Fruit fly (Drosophila melanogaster) whole organism, embryonic: Measurements from ENCODE around the gene CG9948.

Experiments used
- Ada2b ChIP-seq: fragments of 200-800 bp; sonication (Bioruptor generic); IDR thresholded peaks from 2 replicates; pipeline ENCODE4 v1.3.6; 2022; ENCODE audit warnings: missing biosample characterization, missing genetic modification characterization
- Aef1 ChIP-seq: fragments of 200-800 bp; sonication (Bioruptor generic); IDR thresholded peaks from 3 replicates; pipeline ENCODE4 v1.3.6; 2022; ENCODE audit warnings: missing biosample characterization, missing genetic modification characterization
- Blimp-1 ChIP-seq: fragments of 200-800 bp; sonication (Bioruptor generic); optimal IDR thresholded peaks from 3 replicates; lab custom pipeline; 2018; ENCODE audit warnings: missing biosample characterization, missing genetic modification characterization, mild to moderate bottlenecking, moderate library complexity, missing genetic modification reagents
- CG10267 ChIP-seq: fragments of 200-800 bp; sonication (Bioruptor generic); optimal IDR thresholded peaks from 2 replicates; lab custom pipeline; 2018; ENCODE audit warnings: missing biosample characterization, mild to moderate bottlenecking, missing genetic modification characterization, moderate library complexity
- CG10654 ChIP-seq: fragments of 200-800 bp; sonication (Bioruptor generic); optimal IDR thresholded peaks from 2 replicates; lab custom pipeline; 2016; ENCODE audit warnings: missing biosample characterization, missing genetic modification characterization
- CG10959 ChIP-seq: fragments of 200-800 bp; sonication (Bioruptor generic); IDR thresholded peaks from 2 replicates; pipeline ENCODE4 v1.3.6; 2022; ENCODE audit warnings: missing biosample characterization, missing genetic modification characterization
- CG13424 ChIP-seq: fragments of 200-800 bp; sonication (Bioruptor generic); optimal IDR thresholded peaks from 2 replicates; lab custom pipeline; 2019; ENCODE audit warnings: missing biosample characterization, mild to moderate bottlenecking, missing genetic modification characterization, moderate library complexity
- CG14667 ChIP-seq: fragments of 200-800 bp; sonication (Bioruptor generic); IDR thresholded peaks from 2 replicates; pipeline ENCODE4 v1.3.6; 2022; ENCODE audit warnings: missing biosample characterization, missing genetic modification characterization
- CG14710 ChIP-seq: fragments of 200-800 bp; sonication (Bioruptor generic); optimal IDR thresholded peaks from 3 replicates; lab custom pipeline; 2019; ENCODE audit warnings: missing biosample characterization, mild to moderate bottlenecking, missing genetic modification characterization, moderate library complexity
- CG15601 ChIP-seq: fragments of 200-800 bp; sonication (Bioruptor generic); optimal IDR thresholded peaks from 3 replicates; lab custom pipeline; 2019; ENCODE audit warnings: missing biosample characterization, mild to moderate bottlenecking, missing genetic modification characterization, moderate library complexity
- CG17385 ChIP-seq: fragments of 200-800 bp; sonication (Bioruptor generic); optimal IDR thresholded peaks from 3 replicates; lab custom pipeline; 2018; ENCODE audit warnings: missing biosample characterization, mild to moderate bottlenecking, missing genetic modification characterization
- CG17829 ChIP-seq: fragments of 200-800 bp; optimal IDR thresholded peaks from 2 replicates; lab custom pipeline; 2019; ENCODE audit warnings: missing biosample characterization, mild to moderate bottlenecking, missing genetic modification characterization, moderate library complexity
- CG18262 ChIP-seq: fragments of 200-800 bp; optimal IDR thresholded peaks from 3 replicates; lab custom pipeline; 2019; ENCODE audit warnings: missing biosample characterization, mild to moderate bottlenecking, missing genetic modification characterization, moderate library complexity
- CG18599 ChIP-seq: fragments of 200-800 bp; sonication (Bioruptor generic); optimal IDR thresholded peaks from 3 replicates; lab custom pipeline; 2017; ENCODE audit warnings: missing biosample characterization, missing genetic modification characterization, mild to moderate bottlenecking, moderate library complexity, missing genetic modification reagents
- CG2202 ChIP-seq: fragments of 200-800 bp; sonication (Bioruptor generic); optimal IDR thresholded peaks from 2 replicates; lab custom pipeline; 2018; ENCODE audit warnings: missing biosample characterization, mild to moderate bottlenecking, missing genetic modification characterization
- CG2712 ChIP-seq: fragments of 200-800 bp; optimal IDR thresholded peaks from 3 replicates; lab custom pipeline; 2019; ENCODE audit warnings: missing biosample characterization, mild to moderate bottlenecking, missing genetic modification characterization, moderate library complexity
- CG30431 ChIP-seq: fragments of 200-800 bp; sonication (Bioruptor generic); optimal IDR thresholded peaks from 2 replicates; lab custom pipeline; 2017; ENCODE audit warnings: missing biosample characterization, missing genetic modification characterization
- CG31441 ChIP-seq: fragments of 200-800 bp; sonication (Bioruptor generic); IDR thresholded peaks from 2 replicates; pipeline ENCODE4 v1.3.6; 2022; ENCODE audit warnings: missing biosample characterization, missing genetic modification characterization
- CG4404 ChIP-seq: fragments of 200-800 bp; sonication (Bioruptor generic); IDR thresholded peaks from 2 replicates; pipeline ENCODE4 v1.3.6; 2022; ENCODE audit warnings: missing biosample characterization, missing genetic modification characterization
- CG6689 ChIP-seq: fragments of 200-800 bp; sonication (Bioruptor generic); IDR thresholded peaks from 2 replicates; pipeline ENCODE4 v1.3.6; 2022; ENCODE audit warnings: missing biosample characterization, missing genetic modification characterization
- CG6813 ChIP-seq: fragments of 200-800 bp; sonication (Bioruptor generic); optimal IDR thresholded peaks from 2 replicates; lab custom pipeline; 2017; ENCODE audit warnings: missing biosample characterization, missing genetic modification characterization, mild to moderate bottlenecking, moderate library complexity, missing genetic modification reagents
- CG7357 ChIP-seq: fragments of 200-800 bp; sonication (Bioruptor generic); IDR thresholded peaks from 3 replicates; pipeline ENCODE4 v1.3.6; 2022; ENCODE audit warnings: missing biosample characterization, missing genetic modification characterization
- CG9727 ChIP-seq: fragments of 200-800 bp; sonication (Bioruptor generic); optimal IDR thresholded peaks from 3 replicates; lab custom pipeline; 2017; ENCODE audit warnings: missing biosample characterization, mild to moderate bottlenecking, missing genetic modification characterization
- D ChIP-seq, 2 experiments: fragments of 200-800 bp in 1 of 2; fragments of >200 bp in 1 of 2; sonication (Bioruptor generic) in 1 of 2; optimal IDR thresholded peaks; 2 replicates in 1 of 2; 3 replicates in 1 of 2; lab custom pipeline; 2017; ENCODE audit warnings: mild to moderate bottlenecking in 1 of 2, missing biosample characterization in 1 of 2, missing genetic modification characterization in 1 of 2, missing genetic modification reagents in 1 of 2
- Doc3 ChIP-seq: fragments of 200-800 bp; sonication (Bioruptor generic); IDR thresholded peaks from 3 replicates; pipeline ENCODE4 v1.3.6; 2022; ENCODE audit warnings: missing biosample characterization, missing genetic modification characterization; ENCODE audit not compliant: partially characterized antibody
- Elba2 ChIP-seq: fragments of 200-800 bp; sonication (Bioruptor generic); optimal IDR thresholded peaks from 3 replicates; lab custom pipeline; 2016; ENCODE audit warnings: missing biosample characterization, missing genetic modification characterization
- Ets65A ChIP-seq: fragments of 200-800 bp; sonication (Bioruptor generic); peaks from one replicate; lab custom pipeline; 2016; ENCODE audit warnings: missing biosample characterization, missing genetic modification characterization
- HLH4C ChIP-seq: fragments of 200-800 bp; sonication (Bioruptor generic); IDR thresholded peaks from 3 replicates; pipeline ENCODE4 v1.3.6; 2022; ENCODE audit warnings: missing biosample characterization, missing genetic modification characterization; ENCODE audit not compliant: partially characterized antibody
- Hr3 ChIP-seq: fragments of 200-800 bp; sonication (Bioruptor generic); optimal IDR thresholded peaks from 3 replicates; lab custom pipeline; 2016; ENCODE audit warnings: missing biosample characterization, missing genetic modification characterization
- Sox102F ChIP-seq: fragments of 200-800 bp; sonication (Bioruptor generic); optimal IDR thresholded peaks from 2 replicates; lab custom pipeline; 2018; ENCODE audit warnings: missing biosample characterization, mild to moderate bottlenecking, missing genetic modification characterization, moderate library complexity
- Ssrp ChIP-seq: fragments of 200-800 bp; sonication (Bioruptor generic); optimal IDR thresholded peaks from 2 replicates; lab custom pipeline; 2018; ENCODE audit warnings: missing biosample characterization, mild to moderate bottlenecking, missing genetic modification characterization, moderate library complexity
- ara ChIP-seq: fragments of 200-800 bp; sonication (Bioruptor generic); IDR thresholded peaks from 2 replicates; pipeline ENCODE4 v1.3.6; 2022; ENCODE audit warnings: missing biosample characterization, missing genetic modification characterization
- bab2 ChIP-seq: fragments of 200-800 bp; sonication (Bioruptor generic); optimal IDR thresholded peaks from 2 replicates; lab custom pipeline; 2016; ENCODE audit warnings: missing biosample characterization, missing genetic modification characterization
- btn ChIP-seq: fragments of 200-800 bp; sonication (Bioruptor generic); optimal IDR thresholded peaks from 2 replicates; lab custom pipeline; 2016; ENCODE audit warnings: missing biosample characterization, missing genetic modification characterization
- dysf ChIP-seq: fragments of 200-800 bp; sonication (Bioruptor generic); IDR thresholded peaks from 3 replicates; pipeline ENCODE4 v1.3.6; 2022; ENCODE audit warnings: missing biosample characterization, missing genetic modification characterization
- ems ChIP-seq: fragments of 200-800 bp; sonication (Bioruptor generic); optimal IDR thresholded peaks from 3 replicates; lab custom pipeline; 2016; ENCODE audit warnings: missing biosample characterization, missing genetic modification characterization
- fd96Cb ChIP-seq: fragments of 200-800 bp; sonication (Bioruptor generic); optimal IDR thresholded peaks from 2 replicates; lab custom pipeline; 2018; ENCODE audit warnings: missing biosample characterization, mild to moderate bottlenecking, missing genetic modification characterization, moderate library complexity
- h ChIP-seq: fragments of >200 bp; optimal IDR thresholded peaks from 2 replicates; lab custom pipeline; 2017
- inv ChIP-seq: fragments of 200-800 bp; sonication (Bioruptor generic); IDR thresholded peaks from 2 replicates; pipeline ENCODE4 v1.3.6; 2022; ENCODE audit warnings: missing biosample characterization, missing genetic modification characterization; ENCODE audit not compliant: partially characterized antibody
- jumu ChIP-seq: fragments of 200-800 bp; sonication (Bioruptor generic); optimal IDR thresholded peaks from 3 replicates; lab custom pipeline; 2016; ENCODE audit warnings: missing biosample characterization, missing genetic modification characterization
- ken ChIP-seq: fragments of 200-800 bp; sonication (Bioruptor generic); IDR thresholded peaks from 3 replicates; pipeline ENCODE4 v1.3.6; 2022; ENCODE audit warnings: missing biosample characterization, missing genetic modification characterization
- lilli ChIP-seq: fragments of 200-800 bp; sonication (Bioruptor generic); optimal IDR thresholded peaks from 3 replicates; lab custom pipeline; 2016; ENCODE audit warnings: missing biosample characterization, missing genetic modification characterization
- lov ChIP-seq, 2 experiments: fragments of 200-800 bp in 1 of 2; fragments of >200 bp in 1 of 2; sonication (Bioruptor generic) in 1 of 2; IDR thresholded peaks in 1 of 2; optimal IDR thresholded peaks in 1 of 2; 2 replicates in 1 of 2; 3 replicates in 1 of 2; pipeline versions ENCODE4 v1.3.6 to Lab custom; 2017 to 2022; ENCODE audit warnings: missing biosample characterization in 1 of 2, missing genetic modification characterization in 1 of 2
- nom ChIP-seq: fragments of 200-800 bp; sonication (Bioruptor generic); optimal IDR thresholded peaks from 2 replicates; lab custom pipeline; 2017; ENCODE audit warnings: missing biosample characterization, missing genetic modification characterization, mild to moderate bottlenecking, moderate library complexity, missing genetic modification reagents
- odd ChIP-seq: fragments of 200-800 bp; sonication (Bioruptor generic); optimal IDR thresholded peaks from 2 replicates; lab custom pipeline; 2017; ENCODE audit warnings: missing biosample characterization, mild to moderate bottlenecking, missing genetic modification characterization
- onecut ChIP-seq: fragments of 200-800 bp; sonication (Bioruptor generic); IDR thresholded peaks from 2 replicates; pipeline ENCODE4 v1.3.6; 2022; ENCODE audit warnings: missing biosample characterization, missing genetic modification characterization
- row ChIP-seq: fragments of 200-800 bp; sonication (Bioruptor generic); IDR thresholded peaks from 3 replicates; pipeline ENCODE4 v1.3.6; 2022; ENCODE audit warnings: missing biosample characterization, missing genetic modification characterization
- tin ChIP-seq: fragments of 200-800 bp; sonication (Bioruptor generic); optimal IDR thresholded peaks from 3 replicates; lab custom pipeline; 2016; ENCODE audit warnings: missing biosample characterization, missing genetic modification characterization
- tio ChIP-seq: fragments of 200-800 bp; sonication (Bioruptor generic); optimal IDR thresholded peaks from 2 replicates; lab custom pipeline; 2017; ENCODE audit warnings: missing biosample characterization, missing genetic modification characterization, inconsistent platforms

The CG9948 gene

DNA sequence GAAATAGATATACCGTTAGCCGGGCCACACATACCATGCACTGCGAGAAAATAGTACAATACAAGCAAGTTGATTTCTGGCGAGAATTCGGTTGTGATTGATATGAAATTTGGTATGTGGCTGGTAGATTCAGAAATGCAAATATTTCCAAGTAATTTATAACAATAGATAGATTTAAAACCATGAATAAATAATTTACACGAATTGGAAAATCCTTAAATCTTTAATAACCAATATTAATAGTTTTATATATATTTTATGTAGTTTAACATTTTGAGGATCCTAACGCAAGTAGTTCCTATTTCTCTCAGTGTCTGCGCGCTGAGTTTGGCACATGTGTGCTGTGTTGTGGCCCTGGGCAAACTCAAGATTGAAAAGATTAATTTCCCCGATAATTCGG lies 26.0 kb downstream of the CG9948 start (continued):
- TF ChIP-seq CG10267 (tag; lab: Kevin White, UChicago) = peak; percentile 55
- peak; percentile 12 for TF ChIP-seq CG6813
- peak; percentile 52 for TF ChIP-seq row (GFP tag; lab: Robert Waterston, UW)
- peak; percentile 62 for TF ChIP-seq CG30431 (GFP tag; lab: Kevin White, UChicago)
- TF ChIP-seq Hr3 (GFP tag; lab: Kevin White, UChicago) = peak; percentile 32
- TF ChIP-seq nom (GFP tag; lab: Kevin White, UChicago) = no peak
- TF ChIP-seq CG14667 (GFP tag; lab: Robert Waterston, UW) = 0 out of 2 replicates have a peak, but pooled peaks have one; percentile 16
- TF ChIP-seq lilli = peak; percentile 16
- peak; percentile 21 for TF ChIP-seq CG10654 (GFP tag; lab: Kevin White, UChicago)
- TF ChIP-seq CG14710 = peak; percentile 57
- peak; percentile 25 for TF ChIP-seq odd (GFP tag; lab: Kevin White, UChicago)
- TF ChIP-seq CG18262 (tag; lab: Kevin White, UChicago) = peak; percentile 79
- TF ChIP-seq CG31441 = peak; percentile 44
- TF ChIP-seq HLH4C (GFP tag; lab: Robert Waterston, UW) = no peak
- TF ChIP-seq lov (optimal IDR thresholded peaks at IDR 0.05; lab: Kevin White, UChicago) = no peak
- TF ChIP-seq lov (GFP tag; IDR thresholded peaks at IDR 0.05; lab: Robert Waterston, UW) = no peak
- peak; percentile 38; the same call in 1 of the 2 replicates for TF ChIP-seq onecut
- TF ChIP-seq CG6689 (GFP tag; lab: Robert Waterston, UW) = peak; percentile 64; the same call in 1 of the 2 replicates
- peak; percentile 13 for TF ChIP-seq Elba2
- TF ChIP-seq Aef1 (GFP tag; lab: Robert Waterston, UW) = no peak
- TF ChIP-seq CG13424 (tag; lab: Kevin White, UChicago) = peak; percentile 64
- TF ChIP-seq CG4404 (GFP tag; lab: Robert Waterston, UW) = peak; percentile 79
- no peak; the same call in 2 of the 3 replicates for TF ChIP-seq CG7357 (GFP tag; lab: Robert Waterston, UW)
- TF ChIP-seq Sox102F (GFP tag; lab: Kevin White, UChicago) = peak; percentile 54
- TF ChIP-seq ara (GFP tag; lab: Robert Waterston, UW) = peak; percentile 50; the same call in 1 of the 2 replicates
- peak; percentile 44 for TF ChIP-seq bab2 (GFP tag; lab: Kevin White, UChicago)
- no peak for TF ChIP-seq Doc3 (GFP tag; lab: Robert Waterston, UW)
- peak; percentile 33 for TF ChIP-seq CG17385 (GFP tag; lab: Kevin White, UChicago)
- peak; percentile 60 for TF ChIP-seq Ada2b
- TF ChIP-seq btn (GFP tag; lab: Kevin White, UChicago) = peak; percentile 18
- TF ChIP-seq tio (GFP tag; lab: Kevin White, UChicago) = peak; percentile 59
- no peak for TF ChIP-seq D (optimal IDR thresholded peaks at IDR 0.05; lab: Kevin White, UChicago)
- TF ChIP-seq D (GFP tag; optimal IDR thresholded peaks at IDR 0.05; lab: Kevin White, UChicago) = peak; percentile 66
- peak; percentile 16 for TF ChIP-seq Ets65A (GFP tag; lab: Kevin White, UChicago)
- TF ChIP-seq jumu (GFP tag; lab: Kevin White, UChicago) = peak; percentile 20
- TF ChIP-seq CG18599 = peak; percentile 16
- TF ChIP-seq ems (GFP tag; lab: Kevin White, UChicago) = peak; percentile 2
- TF ChIP-seq CG2202 (tag; lab: Kevin White, UChicago) = peak; percentile 43
- peak; percentile 31 for TF ChIP-seq fd96Cb (tag; lab: Kevin White, UChicago)
- 0 out of 3 replicates have a peak, but pooled peaks have one; percentile 27 for TF ChIP-seq ken (GFP tag; lab: Robert Waterston, UW)
- TF ChIP-seq Blimp-1 (GFP tag; lab: Kevin White, UChicago) = peak; percentile 43
- TF ChIP-seq CG10959 = peak; percentile 68
- TF ChIP-seq dysf (GFP tag; lab: Robert Waterston, UW) = peak; percentile 40; the same call in 1 of the 3 replicates
- peak; percentile 68 for TF ChIP-seq Ssrp (tag; lab: Kevin White, UChicago)
- peak; percentile 17 for TF ChIP-seq tin (GFP tag; lab: Kevin White, UChicago)
- TF ChIP-seq CG15601 (tag; lab: Kevin White, UChicago) = peak; percentile 15
- TF ChIP-seq inv (GFP tag; lab: Robert Waterston, UW) = no peak
- no peak for TF ChIP-seq h
- TF ChIP-seq CG17829 (tag; lab: Kevin White, UChicago) = peak; percentile 77
- TF ChIP-seq CG2712 (tag; lab: Kevin White, UChicago) = peak; percentile 77
- TF ChIP-seq CG9727 (GFP tag; lab: Kevin White, UChicago) = peak; percentile 87
